Worm (Caenorhabditis elegans): ENCODE data around the gene eif-2Bgamma.

The eif-2Bgamma gene

ce11 chrII:6968191-6968675, 785 bp upstream of the eif-2Bgamma start (continued):
- peak; percentile 40 for TF ChIP-seq B0261.1 (tag; optimal IDR thresholded peaks at IDR 0.05)
- peak; percentile 47 for TF ChIP-seq him-1 (tag; optimal IDR thresholded peaks at IDR 0.05)
- no peak for TF ChIP-seq nhr-120 (GFP tag; IDR thresholded peaks at IDR 0.05)
- peak; percentile 57 for TF ChIP-seq lin-40 (tag; optimal IDR thresholded peaks at IDR 0.05)
- no peak for TF ChIP-seq nhr-179 (tag; optimal IDR thresholded peaks at IDR 0.05)
- TF ChIP-seq F57A8.1 (GFP tag; optimal IDR thresholded peaks at IDR 0.05) = peak; percentile 37
- peak; percentile 65 for TF ChIP-seq lir-1 (GFP tag; conservative IDR thresholded peaks at IDR 0.05)
- peak; percentile 63 for TF ChIP-seq attf-5 (GFP tag; optimal IDR thresholded peaks at IDR 0.05)
- peak; percentile 59 for TF ChIP-seq atf-7 (tag; optimal IDR thresholded peaks at IDR 0.05)
- TF ChIP-seq ztf-25 (GFP tag; IDR thresholded peaks at IDR 0.05) = peak; percentile 6; the same call in 1 of the 2 replicates
- peak; percentile 73 for TF ChIP-seq ceh-91 (GFP tag; IDR thresholded peaks at IDR 0.05)
- TF ChIP-seq nhr-27 (tag; optimal IDR thresholded peaks at IDR 0.05) = peak; percentile 86
- peak; percentile 79 for TF ChIP-seq F10E7.11 (tag; optimal IDR thresholded peaks at IDR 0.05)
- TF ChIP-seq F57C9.4 (tag; optimal IDR thresholded peaks at IDR 0.05) = no peak
- peak; percentile 59 for TF ChIP-seq tlf-1 (GFP tag; optimal IDR thresholded peaks at IDR 0.05)
- peak; percentile 97 for TF ChIP-seq D2030.7 (GFP tag; IDR thresholded peaks at IDR 0.05)
- TF ChIP-seq C06A6.2 (GFP tag; conservative IDR thresholded peaks at IDR 0.05) = peak; percentile 67
- peak; percentile 74 for TF ChIP-seq egrh-3 (GFP tag; IDR thresholded peaks at IDR 0.05)
- peak; percentile 77 for TF ChIP-seq ceh-79 (tag; optimal IDR thresholded peaks at IDR 0.05)
- peak; percentile 61; the same call in 1 of the 2 replicates for TF ChIP-seq cebp-2 (GFP tag; IDR thresholded peaks at IDR 0.05)
- TF ChIP-seq egl-44 (GFP tag; IDR thresholded peaks at IDR 0.05) = peak; percentile 90
- TF ChIP-seq athp-1 (tag; optimal IDR thresholded peaks at IDR 0.05) = peak; percentile 87
- peak; percentile 29 for TF ChIP-seq hlh-12 (tag; optimal IDR thresholded peaks at IDR 0.05)
- TF ChIP-seq F52B5.7 (tag; optimal IDR thresholded peaks at IDR 0.05) = peak; percentile 67
- peak; percentile 97 for TF ChIP-seq snpc-1.1 (tag; optimal IDR thresholded peaks at IDR 0.05; ENCODE audit: insufficient read depth)
- peak; percentile 88 for TF ChIP-seq madf-6 (GFP tag; IDR thresholded peaks at IDR 0.05)
- peak; percentile 68; the same call in 1 of the 2 replicates for TF ChIP-seq ztf-28 (GFP tag; IDR thresholded peaks at IDR 0.05)
- peak; percentile 75 for TF ChIP-seq Y53G8AR.9 (GFP tag; conservative IDR thresholded peaks at IDR 0.05)
- TF ChIP-seq ztf-22 (GFP tag; optimal IDR thresholded peaks at IDR 0.05) = peak; percentile 8
- peak; percentile 93 for TF ChIP-seq nfyb-1 (GFP tag; IDR thresholded peaks at IDR 0.05)
- TF ChIP-seq lsl-1 (GFP tag; optimal IDR thresholded peaks at IDR 0.05) = peak; percentile 84
- no peak for TF ChIP-seq tbx-9 (tag; optimal IDR thresholded peaks at IDR 0.05; ENCODE audit: borderline replicate concordance)
- no peak for TF ChIP-seq F22D6.2 (tag; optimal IDR thresholded peaks at IDR 0.05)
- peak; percentile 55 for TF ChIP-seq xnd-1 (tag; optimal IDR thresholded peaks at IDR 0.05)
- peak; percentile 81 for TF ChIP-seq mcd-1 (GFP tag; IDR thresholded peaks at IDR 0.05)
- peak; percentile 38 for TF ChIP-seq gei-17 (GFP tag; optimal IDR thresholded peaks at IDR 0.05)
- peak; percentile 84 for TF ChIP-seq rcor-1 (GFP tag; IDR thresholded peaks at IDR 0.05)
- peak; percentile 67 for TF ChIP-seq madf-8 (GFP tag; conservative IDR thresholded peaks at IDR 0.05)
- TF ChIP-seq snpc-1.3 (tag; optimal IDR thresholded peaks at IDR 0.05; ENCODE audit: insufficient read depth) = peak; percentile 70
- no peak; the same call in 1 of the 2 replicates for TF ChIP-seq zfh-2 (GFP tag; conservative IDR thresholded peaks at IDR 0.05)
- TF ChIP-seq unc-130 (GFP tag; optimal IDR thresholded peaks at IDR 0.05) = peak; percentile 85
- no peak for TF ChIP-seq ceh-58 (GFP tag; IDR thresholded peaks at IDR 0.05)
- TF ChIP-seq bed-2 (GFP tag; IDR thresholded peaks at IDR 0.05) = no peak
- peak; percentile 57 for TF ChIP-seq B0035.1 (tag; optimal IDR thresholded peaks at IDR 0.05)
- TF ChIP-seq ceh-40 (GFP tag; IDR thresholded peaks at IDR 0.05) = no peak
- peak; percentile 80 for TF ChIP-seq dpff-1 (tag; optimal IDR thresholded peaks at IDR 0.05)
- TF ChIP-seq lag-1 (GFP tag; IDR thresholded peaks at IDR 0.05) = no peak
- peak; percentile 59 for TF ChIP-seq die-1 (tag; optimal IDR thresholded peaks at IDR 0.05)

All from whole organism, young adult.